Fruit fly (Drosophila melanogaster) whole organism, pupa: ENCODE results near the gene Fas1.

ENCODE experiments used
- CG10348 ChIP-seq: fragments of 200-800 bp; sonication (Bioruptor generic); IDR thresholded peaks from 2 replicates; pipeline ENCODE4 v1.3.6; 2022; ENCODE audit warnings: missing biosample characterization, missing genetic modification characterization
- CG12605 ChIP-seq: fragments of 200-800 bp; sonication (Bioruptor generic); IDR thresholded peaks from 2 replicates; pipeline ENCODE4 v1.3.6; 2022; ENCODE audit warnings: missing biosample characterization, missing genetic modification characterization
- CG13204 ChIP-seq: fragments of 200-800 bp; sonication (Bioruptor generic); optimal IDR thresholded peaks from 2 replicates; lab custom pipeline; 2018; ENCODE audit warnings: missing biosample characterization, mild to moderate bottlenecking, missing genetic modification characterization, moderate library complexity
- CG14655 ChIP-seq: fragments of 200-800 bp; sonication (Bioruptor generic); optimal IDR thresholded peaks from 3 replicates; lab custom pipeline; 2017; ENCODE audit warnings: mild to moderate bottlenecking, missing biosample characterization, missing genetic modification reagents, missing genetic modification characterization
- CG15710 ChIP-seq: fragments of 200-800 bp; sonication (Bioruptor generic); optimal IDR thresholded peaks from 2 replicates; lab custom pipeline; 2018; ENCODE audit warnings: missing biosample characterization, mild to moderate bottlenecking, missing genetic modification characterization, moderate library complexity
- CG17806 ChIP-seq: fragments of 200-800 bp; sonication (Bioruptor generic); optimal IDR thresholded peaks from 2 replicates; lab custom pipeline; 2018; ENCODE audit warnings: missing biosample characterization, mild to moderate bottlenecking, missing genetic modification characterization, moderate library complexity
- CG32121 ChIP-seq: fragments of 200-800 bp; sonication (Bioruptor generic); IDR thresholded peaks from 2 replicates; pipeline ENCODE4 v1.3.6; 2022; ENCODE audit warnings: missing biosample characterization, missing genetic modification characterization
- CG34367 ChIP-seq: fragments of 200-800 bp; sonication (Bioruptor generic); optimal IDR thresholded peaks from 2 replicates; lab custom pipeline; 2018; ENCODE audit warnings: missing biosample characterization, mild to moderate bottlenecking, missing genetic modification characterization
- CG4496 ChIP-seq: fragments of 200-800 bp; sonication (Bioruptor generic); IDR thresholded peaks from 3 replicates; pipeline ENCODE4 v1.3.6; 2022; ENCODE audit warnings: missing biosample characterization, missing genetic modification characterization
- CG8159 ChIP-seq: fragments of 200-800 bp; sonication (Bioruptor generic); optimal IDR thresholded peaks from 3 replicates; lab custom pipeline; 2018; ENCODE audit warnings: missing biosample characterization, mild to moderate bottlenecking, missing genetic modification characterization, moderate library complexity
- CG8301 ChIP-seq: fragments of 200-800 bp; sonication (Bioruptor generic); optimal IDR thresholded peaks from 2 replicates; lab custom pipeline; 2018; ENCODE audit warnings: missing biosample characterization, mild to moderate bottlenecking, missing genetic modification characterization
- CG9948 ChIP-seq: fragments of 200-800 bp; sonication (Bioruptor generic); optimal IDR thresholded peaks from 2 replicates; lab custom pipeline; 2018; ENCODE audit warnings: missing biosample characterization, mild to moderate bottlenecking, missing genetic modification characterization, moderate library complexity
- D1 ChIP-seq: fragments of 200-800 bp; sonication (Bioruptor generic); optimal IDR thresholded peaks from 2 replicates; lab custom pipeline; 2018; ENCODE audit warnings: missing biosample characterization, mild to moderate bottlenecking, missing genetic modification characterization, moderate library complexity
- EcR ChIP-seq: fragments of 200-800 bp; sonication (Bioruptor generic); optimal IDR thresholded peaks from 3 replicates; lab custom pipeline; 2019; ENCODE audit warnings: missing biosample characterization, missing genetic modification characterization, mild to moderate bottlenecking, moderate library complexity, missing genetic modification reagents
- Ets98B ChIP-seq: fragments of 200-800 bp; sonication (Bioruptor generic); IDR thresholded peaks from 2 replicates; pipeline ENCODE4 v1.3.6; 2022; ENCODE audit warnings: missing biosample characterization, missing genetic modification characterization
- Pif1A ChIP-seq: fragments of 200-800 bp; sonication (Bioruptor generic); optimal IDR thresholded peaks from 3 replicates; lab custom pipeline; 2016; ENCODE audit warnings: missing biosample characterization, missing genetic modification characterization
- Pif1B ChIP-seq: fragments of 200-800 bp; sonication (Bioruptor generic); optimal IDR thresholded peaks from 3 replicates; lab custom pipeline; 2016; ENCODE audit warnings: missing biosample characterization, missing genetic modification characterization
- Snoo ChIP-seq: fragments of 200-800 bp; sonication (Bioruptor generic); optimal IDR thresholded peaks from 3 replicates; lab custom pipeline; 2017; ENCODE audit warnings: missing biosample characterization, mild to moderate bottlenecking, missing genetic modification characterization, inconsistent platforms
- fd96Ca ChIP-seq: fragments of 200-800 bp; sonication (Bioruptor generic); IDR thresholded peaks from 3 replicates; pipeline ENCODE4 v1.3.6; 2022; ENCODE audit warnings: missing biosample characterization, missing genetic modification characterization
- gl ChIP-seq: fragments of 200-800 bp; sonication (Bioruptor generic); optimal IDR thresholded peaks from 2 replicates; lab custom pipeline; 2018; ENCODE audit warnings: missing biosample characterization, mild to moderate bottlenecking, missing genetic modification characterization
- rn ChIP-seq: fragments of 200-800 bp; sonication (Bioruptor generic); IDR thresholded peaks from 2 replicates; pipeline ENCODE4 v1.3.6; 2022; ENCODE audit warnings: missing biosample characterization, missing genetic modification characterization

The Fas1 gene

DNA sequence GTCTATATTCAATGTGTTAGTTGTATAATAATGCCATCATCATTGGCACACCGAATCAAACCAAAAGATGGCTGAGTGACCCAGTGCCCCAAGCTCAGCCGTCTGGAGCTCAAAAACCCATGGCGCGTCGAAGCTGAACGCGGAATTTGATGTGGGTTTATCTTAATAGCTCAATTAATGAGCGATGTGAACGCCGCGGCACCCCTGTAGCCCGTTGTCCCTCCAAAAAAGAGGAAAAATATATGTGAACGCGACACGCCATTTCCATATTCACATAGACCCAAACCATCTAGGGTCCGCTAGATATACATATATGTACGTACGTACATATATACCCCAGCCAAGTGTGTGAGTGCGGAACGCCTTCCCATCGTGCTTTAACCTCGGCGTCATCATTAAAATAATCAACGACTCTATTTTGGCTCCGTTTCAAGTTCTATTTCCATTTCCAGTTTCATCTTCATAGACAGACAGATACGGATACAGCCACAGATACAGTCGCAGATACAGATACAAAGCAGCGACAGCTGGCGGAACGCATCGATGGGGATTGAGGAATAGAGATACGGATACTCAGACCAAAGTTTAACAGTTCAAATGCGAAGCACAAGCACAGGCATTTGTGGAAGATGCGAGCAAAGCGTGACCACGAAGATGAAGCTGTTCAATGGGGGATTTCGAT is 39.2 kb downstream of the Fas1 start:
- TF ChIP-seq CG14655 (GFP tag; lab: Kevin White, UChicago): no peak
- no peak for TF ChIP-seq CG10348 (GFP tag; lab: Robert Waterston, UW)
- TF ChIP-seq CG12605: no peak
- no peak for TF ChIP-seq CG15710 (tag; lab: Kevin White, UChicago)
- no peak for TF ChIP-seq Pif1A (GFP tag; lab: Kevin White, UChicago)
- TF ChIP-seq Ets98B: no peak
- no peak for TF ChIP-seq CG9948 (tag; lab: Kevin White, UChicago)
- no peak for TF ChIP-seq CG17806 (tag; lab: Kevin White, UChicago)
- no peak for TF ChIP-seq CG8301 (tag; lab: Kevin White, UChicago)
- TF ChIP-seq Snoo (tag; lab: Kevin White, UChicago): no peak

- TF ChIP-seq CG4496 (GFP tag; lab: Robert Waterston, UW) (no peak), CG13204 (GFP tag; lab: Kevin White, UChicago) (no peak), CG8301 (tag; lab: Kevin White, UChicago) (no peak), Ets98B (no peak), CG34367 (tag; lab: Kevin White, UChicago) (no peak), EcR (GFP tag; lab: Kevin White, UChicago) (no peak), fd96Ca (no peak), rn (GFP tag; lab: Robert Waterston, UW) (no peak), CG14655 (GFP tag; lab: Kevin White, UChicago) (no peak), Pif1A (GFP tag; lab: Kevin White, UChicago) (no peak), D1 (tag; lab: Kevin White, UChicago) (no peak), CG8159 (tag; lab: Kevin White, UChicago) (no peak), gl (tag; lab: Kevin White, UChicago) (no peak), CG17806 (tag; lab: Kevin White, UChicago) (no peak), Snoo (tag; lab: Kevin White, UChicago) (no peak), CG10348 (GFP tag; lab: Robert Waterston, UW) (no peak)
Measured at dm6 chr3R:16672213-16672706, 47.2 kb downstream of the Fas1 start.

DNA sequence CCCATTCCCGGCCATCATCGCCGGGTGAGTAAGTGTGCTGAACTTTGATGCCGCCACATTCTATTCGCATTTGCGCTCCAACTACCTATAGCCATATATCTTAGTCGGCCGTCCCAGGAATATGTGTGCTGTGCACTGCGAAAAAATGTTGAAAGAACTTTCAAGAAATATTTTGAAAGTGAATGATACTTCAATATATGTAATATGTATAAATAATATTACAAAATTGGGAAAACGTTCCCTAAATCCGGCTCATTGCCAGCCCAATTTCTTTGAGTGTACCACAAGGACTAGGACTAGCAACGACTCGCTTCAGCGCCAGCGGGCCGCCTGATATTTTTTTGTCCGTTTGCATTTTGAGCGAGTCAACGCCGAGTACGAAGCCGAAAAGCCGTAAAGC is 48.1 kb downstream of the Fas1 start:
- TF ChIP-seq fd96Ca (no peak), CG14655 (GFP tag; lab: Kevin White, UChicago) (peak; percentile 22)

DNA sequence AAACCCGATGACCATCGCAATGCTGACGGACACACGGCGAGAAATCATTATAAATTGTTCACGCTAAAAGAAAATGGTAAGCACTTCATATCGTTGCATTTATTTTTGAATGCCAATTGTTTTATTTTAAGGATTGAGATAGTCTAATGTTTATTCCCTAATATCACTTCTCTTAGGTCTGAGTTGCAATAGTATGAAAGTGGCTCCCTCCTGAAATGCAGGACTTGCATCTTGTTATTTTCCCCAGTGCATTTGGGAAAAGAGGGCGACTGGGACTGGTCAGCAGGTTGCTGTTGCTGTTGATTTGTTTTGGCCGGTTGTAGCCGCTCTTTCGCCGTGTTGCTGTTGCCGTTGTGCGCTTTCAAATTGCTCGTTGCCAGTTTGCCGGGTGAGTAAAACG is 51.5 kb downstream of the Fas1 start:
- TF ChIP-seq CG8159 (tag; lab: Kevin White, UChicago) (peak; percentile 33), CG34367 (tag; lab: Kevin White, UChicago) (no peak), Pif1B (GFP tag; lab: Kevin White, UChicago) (no peak), CG9948 (tag; lab: Kevin White, UChicago) (peak; percentile 0), CG14655 (GFP tag; lab: Kevin White, UChicago) (peak; percentile 19), CG8301 (tag; lab: Kevin White, UChicago) (peak; percentile 20), fd96Ca (0 out of 3 replicates have a peak, but pooled peaks have one; percentile 36)
- TF ChIP-seq, all 21 proteins: peak for 5

- TF ChIP-seq CG15710 (tag; lab: Kevin White, UChicago) (no peak), Pif1A (GFP tag; lab: Kevin White, UChicago) (no peak), CG14655 (GFP tag; lab: Kevin White, UChicago) (no peak), Ets98B (no peak), rn (GFP tag; lab: Robert Waterston, UW) (no peak), Snoo (tag; lab: Kevin White, UChicago) (no peak), CG10348 (GFP tag; lab: Robert Waterston, UW) (no peak), CG9948 (tag; lab: Kevin White, UChicago) (no peak), CG13204 (GFP tag; lab: Kevin White, UChicago) (no peak), fd96Ca (no peak), CG32121 (no peak), EcR (GFP tag; lab: Kevin White, UChicago) (no peak), CG17806 (tag; lab: Kevin White, UChicago) (no peak), Pif1B (GFP tag; lab: Kevin White, UChicago) (no peak), CG34367 (tag; lab: Kevin White, UChicago) (no peak), D1 (tag; lab: Kevin White, UChicago) (no peak), gl (tag; lab: Kevin White, UChicago) (no peak), CG4496 (GFP tag; lab: Robert Waterston, UW) (no peak), CG8159 (tag; lab: Kevin White, UChicago) (no peak)
- TF ChIP-seq, all 21 proteins: peak for 0
Measured at dm6 chr3R:16677934-16678333, 52.9 kb downstream of the Fas1 start.

DNA sequence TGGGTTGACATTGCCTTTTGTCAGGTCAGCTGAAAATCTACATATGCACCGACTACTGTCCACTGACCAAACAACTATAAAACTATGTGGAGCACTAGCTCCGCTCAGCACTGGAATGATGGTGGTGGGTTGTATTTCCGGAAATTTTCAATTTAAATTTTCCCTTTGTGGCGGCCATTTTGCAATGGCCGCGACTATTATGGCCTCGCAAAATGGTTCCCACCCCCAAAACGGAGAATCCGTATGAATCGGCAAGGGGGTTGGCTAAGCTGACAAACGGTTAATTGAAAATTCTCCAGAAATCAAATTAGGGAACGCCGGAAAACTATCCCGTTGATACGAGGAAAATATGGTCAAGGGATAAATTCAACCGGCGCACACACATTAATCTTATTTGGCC is 57.9 kb downstream of the Fas1 start:
- TF ChIP-seq rn (GFP tag; lab: Robert Waterston, UW): no peak
- no peak for TF ChIP-seq fd96Ca
- TF ChIP-seq CG32121: no peak
- TF ChIP-seq D1 (tag; lab: Kevin White, UChicago): no peak
- TF ChIP-seq CG17806 (tag; lab: Kevin White, UChicago): no peak
- TF ChIP-seq CG34367 (tag; lab: Kevin White, UChicago): no peak
- no peak for TF ChIP-seq CG14655 (GFP tag; lab: Kevin White, UChicago)
- TF ChIP-seq CG12605: no peak
- TF ChIP-seq gl (tag; lab: Kevin White, UChicago): no peak
- TF ChIP-seq EcR (GFP tag; lab: Kevin White, UChicago): no peak
- TF ChIP-seq Ets98B: no peak
- no peak for TF ChIP-seq Pif1B (GFP tag; lab: Kevin White, UChicago)
- TF ChIP-seq CG13204 (GFP tag; lab: Kevin White, UChicago): no peak
